Fruit fly (Drosophila melanogaster) Kc167 (cell line): Measurements from ENCODE around the gene CG14628.

Experiments used
- Myc ChIP-seq: fragments of >200 bp; optimal IDR thresholded peaks from 2 replicates; lab custom pipeline; 2017; ENCODE audit warnings: missing external identifiers
- Sin3A ChIP-seq: fragments of >200 bp; optimal IDR thresholded peaks from 2 replicates; lab custom pipeline; 2018; ENCODE audit warnings: missing external identifiers
- h ChIP-seq: fragments of >200 bp; optimal IDR thresholded peaks from 3 replicates; lab custom pipeline; 2018; ENCODE audit warnings: missing external identifiers
- insv ChIP-seq: fragments of >200 bp; optimal IDR thresholded peaks from 3 replicates; lab custom pipeline; 2018; ENCODE audit warnings: missing external identifiers
- psq ChIP-seq: fragments of >200 bp; optimal IDR thresholded peaks from 2 replicates; lab custom pipeline; 2017; ENCODE audit warnings: missing external identifiers

- TF ChIP-seq psq (no peak), Myc (no peak), Sin3A (lab: Kevin White, UChicago) (no peak), insv (no peak), h (no peak)
Observed at dm6 chrX:1129575-1130281, 15.7 kb upstream of the CG14628 start.
